Worm (Caenorhabditis elegans) whole organism, L1 larva: Measurements from ENCODE around the gene ztf-17.

ENCODE experiments used
- C16A3.4 ChIP-seq: fragments of 150-350 bp; optimal IDR thresholded peaks from 2 replicates; lab custom pipeline; 2014; ENCODE audit warnings: missing biosample characterization, missing genetic modification characterization
- C34B4.2 ChIP-seq: sonication (generic microtip); optimal IDR thresholded peaks from 2 replicates; lab custom pipeline; 2017; ENCODE audit warnings: mild to moderate bottlenecking, missing genetic modification characterization, missing compliant biosample characterization
- F16B12.6 ChIP-seq: fragments of 150-350 bp; optimal IDR thresholded peaks from 2 replicates; lab custom pipeline; 2014; ENCODE audit warnings: missing biosample characterization, missing genetic modification characterization
- Y116A8C.19 ChIP-seq: sonication (generic microtip); optimal IDR thresholded peaks from 2 replicates; lab custom pipeline; 2016; ENCODE audit warnings: missing compliant biosample characterization, missing genetic modification characterization, borderline replicate concordance
- alr-1 ChIP-seq: fragments of 200-800 bp; sonication (Bioruptor generic); optimal IDR thresholded peaks from 2 replicates; lab custom pipeline; 2018; ENCODE audit warnings: borderline replicate concordance, mild to moderate bottlenecking, missing genetic modification characterization, missing compliant biosample characterization
- aly-2 ChIP-seq: fragments of 150-350 bp; optimal IDR thresholded peaks from 2 replicates; lab custom pipeline; 2014; ENCODE audit warnings: missing biosample characterization, missing genetic modification characterization
- ama-1 ChIP-seq: fragments of 150-350 bp; optimal IDR thresholded peaks from 2 replicates; lab custom pipeline; 2014
- blmp-1 ChIP-seq: fragments of 150-350 bp; optimal IDR thresholded peaks from 2 replicates; lab custom pipeline; 2014; ENCODE audit warnings: missing biosample characterization, missing genetic modification characterization
- ceh-8 ChIP-seq: fragments of 200-800 bp; sonication (Bioruptor generic); optimal IDR thresholded peaks from 2 replicates; lab custom pipeline; 2018; ENCODE audit warnings: mild to moderate bottlenecking, missing genetic modification characterization, moderate library complexity, missing compliant biosample characterization
- ceh-82 ChIP-seq, 3 experiments: fragments of 150-350 bp in 1 of 3; sonication (generic microtip) in 2 of 3; optimal IDR thresholded peaks; 2 replicates each; lab custom pipeline; 2014 to 2017; ENCODE audit warnings: missing biosample characterization in 3 of 3, missing genetic modification characterization in 3 of 3
- dpl-1 ChIP-seq, 3 experiments: fragments of 150-350 bp in 2 of 3; sonication (generic microtip) in 1 of 3; optimal IDR thresholded peaks; 2 replicates each; lab custom pipeline; 2014 to 2017; ENCODE audit warnings: missing biosample characterization in 3 of 3, missing genetic modification characterization in 3 of 3, missing genetic modification reagents in 3 of 3
- efl-1 ChIP-seq, 4 experiments: fragments of 150-350 bp; optimal IDR thresholded peaks in 3 of 4; peaks in 1 of 4; 1 replicate in 1 of 4; 2 replicates in 3 of 4; lab custom pipeline; 2014; ENCODE audit warnings: missing biosample characterization in 2 of 4, missing genetic modification characterization in 2 of 4, missing genetic modification reagents in 2 of 4
- fkh-10 ChIP-seq: sonication (generic microtip); optimal IDR thresholded peaks from 2 replicates; lab custom pipeline; 2017; ENCODE audit warnings: missing biosample characterization, missing genetic modification reagents, missing genetic modification characterization
- fkh-4 ChIP-seq: sonication (generic microtip); optimal IDR thresholded peaks from 2 replicates; lab custom pipeline; 2016; ENCODE audit warnings: missing compliant biosample characterization, missing genetic modification characterization, borderline replicate concordance
- fkh-8 ChIP-seq: sonication (generic microtip); optimal IDR thresholded peaks from 2 replicates; lab custom pipeline; 2016; ENCODE audit warnings: mild to moderate bottlenecking, missing genetic modification characterization, missing compliant biosample characterization
- fos-1 ChIP-seq: fragments of 150-350 bp; optimal IDR thresholded peaks from 2 replicates; lab custom pipeline; 2014; ENCODE audit warnings: missing biosample characterization, missing genetic modification characterization
- grh-1 ChIP-seq: fragments of 200-800 bp; sonication (Bioruptor generic); IDR thresholded peaks from 2 replicates; pipeline ENCODE4 v1.3.6; 2022; ENCODE audit warnings: missing genetic modification reagents, missing genetic modification characterization, missing compliant biosample characterization
- hlh-4 ChIP-seq: sonication (generic microtip); optimal IDR thresholded peaks from 2 replicates; lab custom pipeline; 2016; ENCODE audit warnings: mild to moderate bottlenecking, missing genetic modification characterization, missing compliant biosample characterization
- hpl-2 ChIP-seq: fragments of 150-350 bp; optimal IDR thresholded peaks from 2 replicates; lab custom pipeline; 2014; ENCODE audit warnings: missing biosample characterization, missing genetic modification reagents, missing genetic modification characterization
- isw-1 ChIP-seq: fragments of 200-800 bp; sonication (Bioruptor generic); IDR thresholded peaks from 2 replicates; pipeline ENCODE4 v1.3.6; 2022; ENCODE audit warnings: missing genetic modification characterization, missing compliant biosample characterization
- lin-13 ChIP-seq: fragments of 150-350 bp; optimal IDR thresholded peaks from 2 replicates; lab custom pipeline; 2014; ENCODE audit warnings: missing biosample characterization, missing genetic modification reagents, missing genetic modification characterization
- lin-15B ChIP-seq: fragments of 150-350 bp; sonication (generic microtip); optimal IDR thresholded peaks from 3 replicates; lab custom pipeline; 2014; ENCODE audit warnings: missing biosample characterization, missing genetic modification characterization
- lin-35 ChIP-seq, 2 experiments: fragments of 150-350 bp; optimal IDR thresholded peaks; 2 replicates each; lab custom pipeline; 2014; ENCODE audit warnings: missing biosample characterization in 2 of 2, missing genetic modification characterization in 2 of 2, missing genetic modification reagents in 2 of 2
- lin-39 ChIP-seq: fragments of 150-350 bp; optimal IDR thresholded peaks from 2 replicates; lab custom pipeline; 2014; ENCODE audit warnings: missing biosample characterization, missing genetic modification reagents, missing genetic modification characterization
- lir-3 ChIP-seq: sonication (generic microtip); optimal IDR thresholded peaks from 2 replicates; lab custom pipeline; 2016; ENCODE audit warnings: mild to moderate bottlenecking, missing genetic modification characterization, moderate library complexity, missing compliant biosample characterization; ENCODE audit not compliant: poor library complexity
- lsy-2 ChIP-seq, 2 experiments: fragments of 150-350 bp; optimal IDR thresholded peaks; 2 replicates each; lab custom pipeline; 2014; ENCODE audit warnings: missing biosample characterization in 2 of 2, missing genetic modification characterization in 2 of 2
- mab-9 ChIP-seq: fragments of 200-800 bp; sonication (Bioruptor generic); IDR thresholded peaks from 2 replicates; pipeline ENCODE4 v1.3.6; 2022; ENCODE audit warnings: missing genetic modification reagents, missing genetic modification characterization, missing compliant biosample characterization
- mdl-1 ChIP-seq, 2 experiments: fragments of 150-350 bp; optimal IDR thresholded peaks; 2 replicates each; lab custom pipeline; 2014 to 2017; ENCODE audit warnings: missing biosample characterization in 2 of 2, missing genetic modification characterization in 2 of 2, inconsistent platforms in 1 of 2
- mef-2 ChIP-seq: fragments of 150-350 bp; optimal IDR thresholded peaks from 2 replicates; lab custom pipeline; 2014; ENCODE audit warnings: missing biosample characterization, missing genetic modification characterization
- mep-1 ChIP-seq: fragments of 150-350 bp; optimal IDR thresholded peaks from 2 replicates; lab custom pipeline; 2014; ENCODE audit warnings: missing biosample characterization, missing genetic modification characterization
- nhr-11 ChIP-seq: fragments of 150-350 bp; optimal IDR thresholded peaks from 2 replicates; lab custom pipeline; 2014; ENCODE audit warnings: missing biosample characterization, missing genetic modification characterization
- nhr-19 ChIP-seq: fragments of 200-800 bp; sonication (Bioruptor generic); conservative IDR thresholded peaks from 2 replicates; pipeline ENCODE4 v1.3.6; 2022; ENCODE audit warnings: missing genetic modification characterization, missing compliant biosample characterization
- nhr-20 ChIP-seq: sonication (generic microtip); optimal IDR thresholded peaks from 2 replicates; lab custom pipeline; 2016; ENCODE audit warnings: mild to moderate bottlenecking, missing genetic modification characterization, missing compliant biosample characterization
- nhr-237 ChIP-seq: fragments of 150-350 bp; optimal IDR thresholded peaks from 2 replicates; lab custom pipeline; 2014; ENCODE audit warnings: missing biosample characterization, missing genetic modification characterization
- nhr-47 ChIP-seq: sonication (generic microtip); optimal IDR thresholded peaks from 2 replicates; lab custom pipeline; 2016; ENCODE audit warnings: mild to moderate bottlenecking, missing genetic modification characterization, moderate library complexity, missing compliant biosample characterization
- nhr-71 ChIP-seq: sonication (generic microtip); optimal IDR thresholded peaks from 2 replicates; lab custom pipeline; 2016; ENCODE audit warnings: mild to moderate bottlenecking, missing genetic modification characterization, moderate library complexity, missing compliant biosample characterization
- pag-3 ChIP-seq: sonication (generic microtip); optimal IDR thresholded peaks from 2 replicates; lab custom pipeline; 2017; ENCODE audit warnings: missing genetic modification characterization, mild to moderate bottlenecking, missing compliant biosample characterization, antibody characterized with exemption, borderline replicate concordance; ENCODE audit not compliant: insufficient read depth
- pax-3 ChIP-seq: fragments of 200-800 bp; sonication (Bioruptor generic); optimal IDR thresholded peaks from 2 replicates; lab custom pipeline; 2018; ENCODE audit warnings: mild to moderate bottlenecking, missing genetic modification characterization, moderate library complexity, missing compliant biosample characterization
- pqm-1 ChIP-seq: sonication (generic microtip); optimal IDR thresholded peaks from 3 replicates; lab custom pipeline; 2017; ENCODE audit warnings: missing biosample characterization, missing genetic modification characterization
- rnt-1 ChIP-seq: sonication (generic microtip); optimal IDR thresholded peaks from 2 replicates; lab custom pipeline; 2016; ENCODE audit warnings: mild to moderate bottlenecking, missing genetic modification characterization, moderate library complexity, missing compliant biosample characterization
- skn-1 ChIP-seq: fragments of 150-350 bp; optimal IDR thresholded peaks from 2 replicates; lab custom pipeline; 2014; ENCODE audit warnings: missing biosample characterization, missing genetic modification characterization
- snpc-4 ChIP-seq: fragments of 150-350 bp; optimal IDR thresholded peaks from 2 replicates; lab custom pipeline; 2014; ENCODE audit warnings: missing biosample characterization, missing genetic modification characterization
- snu-23 ChIP-seq: sonication (generic microtip); optimal IDR thresholded peaks from 2 replicates; lab custom pipeline; 2016; ENCODE audit warnings: missing genetic modification characterization, missing compliant biosample characterization
- sptf-1 ChIP-seq: fragments of 150-350 bp; optimal IDR thresholded peaks from 2 replicates; lab custom pipeline; 2014; ENCODE audit warnings: missing biosample characterization, missing genetic modification characterization
- tbx-2 ChIP-seq: sonication (generic microtip); optimal IDR thresholded peaks from 2 replicates; lab custom pipeline; 2016; ENCODE audit warnings: missing genetic modification characterization, missing compliant biosample characterization
- unc-130 ChIP-seq: fragments of 150-350 bp; optimal IDR thresholded peaks from 2 replicates; lab custom pipeline; 2017; ENCODE audit warnings: missing biosample characterization, missing genetic modification characterization, inconsistent platforms
- unc-86 ChIP-seq: sonication (generic microtip); optimal IDR thresholded peaks from 2 replicates; lab custom pipeline; 2016; ENCODE audit warnings: missing genetic modification characterization, missing compliant biosample characterization
- vab-15 ChIP-seq: sonication (generic microtip); optimal IDR thresholded peaks from 2 replicates; lab custom pipeline; 2017; ENCODE audit warnings: missing genotype, mild to moderate bottlenecking, missing genetic modification characterization, missing compliant biosample characterization
- xbp-1 ChIP-seq: sonication (generic microtip); optimal IDR thresholded peaks from 2 replicates; lab custom pipeline; 2016; ENCODE audit warnings: missing genetic modification characterization, missing compliant biosample characterization
- zag-1 ChIP-seq: fragments of 150-350 bp; optimal IDR thresholded peaks from 2 replicates; lab custom pipeline; 2014; ENCODE audit warnings: missing biosample characterization, missing genetic modification characterization

Gene ztf-17

ce11 chrII:7873843-7874372 is 3.9 kb upstream of the ztf-17 start, which contains the start of gene T01H3.3 (continued):
- TF ChIP-seq skn-1 (peak; percentile 25), lin-35 (GFP tag; optimal IDR thresholded peaks at IDR 0.05; lab: Kevin White, UChicago) (peak; percentile 57 to 59), fos-1 (no peak), hpl-2 (GFP tag; lab: Kevin White, UChicago) (no peak), grh-1 (GFP tag; lab: Robert Waterston, UW) (no peak), Y116A8C.19 (no peak), aly-2 (tag; lab: Kevin White, UChicago) (no peak), nhr-20 (tag; lab: Kevin White, UChicago) (peak; percentile 43), alr-1 (tag; lab: Kevin White, UChicago) (no peak), nhr-47 (tag; lab: Kevin White, UChicago) (peak; percentile 52), fkh-8 (no peak)

- TF ChIP-seq unc-130 (tag; lab: Kevin White, UChicago) (peak; percentile 54), lin-15B (tag; lab: Kevin White, UChicago) (peak; percentile 44), dpl-1 (GFP tag; optimal IDR thresholded peaks at IDR 0.05; lab: Kevin White, UChicago) (peak; percentile 19 to 68 (median 59)), C34B4.2 (tag; lab: Kevin White, UChicago) (no peak), ceh-8 (GFP tag; lab: Kevin White, UChicago) (no peak), pag-3 (tag; lab: Kevin White, UChicago) (peak; percentile 87), lin-39 (tag; lab: Kevin White, UChicago) (no peak), tbx-2 (tag; lab: Kevin White, UChicago) (peak; percentile 33), nhr-19 (GFP tag; lab: Robert Waterston, UW) (peak; percentile 18; the same call in 1 of the 2 replicates), skn-1 (peak; percentile 10), fkh-4 (tag; lab: Kevin White, UChicago) (no peak), pqm-1 (tag; lab: Kevin White, UChicago) (no peak), C16A3.4 (tag; lab: Kevin White, UChicago) (peak; percentile 76), zag-1 (no peak), fkh-8 (peak; percentile 35), fkh-10 (GFP tag; lab: Kevin White, UChicago) (no peak), mep-1 (peak; percentile 47), nhr-71 (peak; percentile 54), nhr-20 (tag; lab: Kevin White, UChicago) (peak; percentile 52), nhr-237 (tag; lab: Kevin White, UChicago) (no peak), efl-1 (optimal IDR thresholded peaks at IDR 0.05; lab: Kevin White, UChicago) (peak; percentile 61 to 72), efl-1 (GFP tag; optimal IDR thresholded peaks at IDR 0.05 in 1 of 2; lab: Kevin White, UChicago) (peak; percentile 61 to 94), snpc-4 (tag; lab: Kevin White, UChicago) (peak; percentile 33), pax-3 (no peak), isw-1 (GFP tag; lab: Robert Waterston, UW) (peak; percentile 8), lin-13 (peak; percentile 17), mef-2 (tag; lab: Kevin White, UChicago) (no peak), unc-86 (tag; lab: Kevin White, UChicago) (no peak), sptf-1 (no peak), lir-3 (tag; lab: Kevin White, UChicago) (no peak), nhr-11 (no peak), nhr-47 (tag; lab: Kevin White, UChicago) (peak; percentile 30), ceh-82 (tag; optimal IDR thresholded peaks at IDR 0.05; lab: Kevin White, UChicago) (peak in 2 of 3 experiments; percentile 3 to 71), lsy-2 (tag; optimal IDR thresholded peaks at IDR 0.05; lab: Kevin White, UChicago) (peak; percentile 90 to 98), rnt-1 (tag; lab: Kevin White, UChicago) (peak; percentile 48), snu-23 (GFP tag; lab: Kevin White, UChicago) (peak; percentile 70), vab-15 (peak; percentile 16), ama-1 (lab: Kevin White, UChicago) (no peak), mdl-1 (tag; optimal IDR thresholded peaks at IDR 0.05; lab: Kevin White, UChicago) (peak in 1 of 2 experiments; percentile 15), xbp-1 (tag; lab: Kevin White, UChicago) (peak; percentile 35), blmp-1 (tag; lab: Kevin White, UChicago) (peak; percentile 54), hlh-4 (tag; lab: Kevin White, UChicago) (no peak), lin-35 (GFP tag; optimal IDR thresholded peaks at IDR 0.05; lab: Kevin White, UChicago) (peak; percentile 65 to 81), mab-9 (no peak), F16B12.6 (tag; lab: Kevin White, UChicago) (peak; percentile 91)
Observed at ce11 chrII:7870632-7871031, 670 bp upstream of the ztf-17 start.
